Worm (Caenorhabditis elegans) whole organism, late embryonic: ENCODE results near the gene nex-2.

ENCODE experiments used
- ahr-1 ChIP-seq: sonication (generic microtip); optimal IDR thresholded peaks from 2 replicates; lab custom pipeline; 2016; ENCODE audit warnings: missing genetic modification characterization, missing compliant biosample characterization
- dve-1 ChIP-seq: sonication (generic microtip); optimal IDR thresholded peaks from 2 replicates; lab custom pipeline; 2017; ENCODE audit warnings: antibody characterized with exemption, mild to moderate bottlenecking, missing genetic modification characterization, missing compliant biosample characterization
- nfya-1 ChIP-seq: sonication (generic microtip); optimal IDR thresholded peaks from 2 replicates; lab custom pipeline; 2017; ENCODE audit warnings: missing genetic modification characterization, mild to moderate bottlenecking, missing compliant biosample characterization, antibody characterized with exemption, moderate library complexity
- nhr-232 ChIP-seq: sonication (generic microtip); optimal IDR thresholded peaks from 2 replicates; lab custom pipeline; 2016; ENCODE audit warnings: missing genetic modification characterization, missing compliant biosample characterization
- pat-9 ChIP-seq: fragments of 200-800 bp; sonication (Bioruptor generic); optimal IDR thresholded peaks from 2 replicates; lab custom pipeline; 2018; ENCODE audit warnings: mild to moderate bottlenecking, missing genetic modification characterization, moderate library complexity, missing compliant biosample characterization

DNA sequence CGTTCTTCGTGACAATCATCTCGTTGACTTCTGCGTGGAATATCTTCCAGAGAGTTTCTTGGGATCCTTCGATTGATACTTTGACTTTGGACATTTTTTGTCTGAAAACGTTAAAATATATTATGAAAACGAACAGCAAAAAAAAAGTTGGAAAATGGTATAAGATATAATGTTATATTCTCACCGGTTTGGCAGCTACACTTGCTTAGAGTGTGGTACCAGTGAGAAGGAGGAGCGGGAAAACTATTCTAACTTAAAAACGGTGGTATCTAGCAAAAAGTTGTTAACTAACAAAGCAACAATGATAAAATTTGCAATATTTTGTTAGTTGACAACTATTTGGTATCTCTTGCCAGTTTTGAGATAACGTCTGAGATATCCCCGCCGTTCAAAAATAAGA is 11.5 kb upstream of the nex-2 start, which contains the start of gene tbx-9:
- TF ChIP-seq nfya-1 (tag; lab: Kevin White, UChicago) (no peak), dve-1 (tag; lab: Kevin White, UChicago) (no peak), nhr-232 (no peak), ahr-1 (tag; lab: Kevin White, UChicago) (no peak), pat-9 (no peak)
